Fruit fly (Drosophila melanogaster) whole organism, prepupa: ENCODE results near the gene yl.

ENCODE experiments used
- Blimp-1 ChIP-seq: fragments of 200-800 bp; sonication (Bioruptor generic); optimal IDR thresholded peaks from 3 replicates; lab custom pipeline; 2017; ENCODE audit warnings: missing biosample characterization, missing genetic modification characterization, mild to moderate bottlenecking, moderate library complexity, missing genetic modification reagents
- CG10631 ChIP-seq: fragments of 200-800 bp; sonication (Bioruptor generic); optimal IDR thresholded peaks from 2 replicates; lab custom pipeline; 2016; ENCODE audit warnings: missing biosample characterization, missing genetic modification characterization
- CG10669 ChIP-seq: fragments of 200-800 bp; sonication (Bioruptor generic); optimal IDR thresholded peaks from 3 replicates; lab custom pipeline; 2018; ENCODE audit warnings: missing biosample characterization, mild to moderate bottlenecking, missing genetic modification characterization, moderate library complexity
- CG11294 ChIP-seq: fragments of 200-800 bp; sonication (Bioruptor generic); IDR thresholded peaks from 2 replicates; pipeline ENCODE4 v1.3.6; 2022; ENCODE audit warnings: missing biosample characterization, missing genetic modification characterization
- CG11762 ChIP-seq: fragments of 200-800 bp; sonication (Bioruptor generic); optimal IDR thresholded peaks from 3 replicates; lab custom pipeline; 2016; ENCODE audit warnings: missing biosample characterization, missing genetic modification characterization; ENCODE audit not compliant: insufficient read depth
- CG11902 ChIP-seq: fragments of 200-800 bp; sonication (Bioruptor generic); optimal IDR thresholded peaks from 3 replicates; lab custom pipeline; 2016; ENCODE audit warnings: missing biosample characterization, missing genetic modification characterization
- CG15336 ChIP-seq: fragments of 200-800 bp; sonication (Bioruptor generic); IDR thresholded peaks from 2 replicates; pipeline ENCODE4 v1.3.6; 2022; ENCODE audit warnings: missing biosample characterization, missing genetic modification characterization
- CG1621 ChIP-seq: fragments of 200-800 bp; sonication (Bioruptor generic); optimal IDR thresholded peaks from 3 replicates; lab custom pipeline; 2018; ENCODE audit warnings: missing biosample characterization, mild to moderate bottlenecking, missing genetic modification characterization
- CG16779 ChIP-seq: fragments of 200-800 bp; sonication (Bioruptor generic); optimal IDR thresholded peaks from 3 replicates; lab custom pipeline; 2017; ENCODE audit warnings: missing biosample characterization, mild to moderate bottlenecking, missing genetic modification characterization
- CG3032 ChIP-seq: fragments of 200-800 bp; optimal IDR thresholded peaks from 2 replicates; lab custom pipeline; 2019; ENCODE audit warnings: missing biosample characterization, mild to moderate bottlenecking, missing genetic modification characterization, moderate library complexity
- CG32006 ChIP-seq: fragments of 200-800 bp; sonication (Bioruptor generic); optimal IDR thresholded peaks from 3 replicates; lab custom pipeline; 2017; ENCODE audit warnings: missing biosample characterization, mild to moderate bottlenecking, missing genetic modification characterization
- CG34406 ChIP-seq: fragments of 200-800 bp; sonication (Bioruptor generic); optimal IDR thresholded peaks from 3 replicates; lab custom pipeline; 2016; ENCODE audit warnings: missing biosample characterization, missing genetic modification characterization
- CG3919 ChIP-seq: fragments of 200-800 bp; sonication (Bioruptor generic); optimal IDR thresholded peaks from 3 replicates; lab custom pipeline; 2016; ENCODE audit warnings: missing biosample characterization, missing genetic modification characterization
- CG6163 ChIP-seq: fragments of 200-800 bp; sonication (Bioruptor generic); IDR thresholded peaks from 3 replicates; pipeline ENCODE4 v1.3.6; 2022; ENCODE audit warnings: missing biosample characterization, missing genetic modification characterization
- CG6276 ChIP-seq: fragments of 200-800 bp; sonication (Bioruptor generic); optimal IDR thresholded peaks from 2 replicates; lab custom pipeline; 2017; ENCODE audit warnings: missing biosample characterization, mild to moderate bottlenecking, missing genetic modification characterization
- CG6808 ChIP-seq: fragments of 200-800 bp; sonication (Bioruptor generic); optimal IDR thresholded peaks from 3 replicates; lab custom pipeline; 2017; ENCODE audit warnings: missing biosample characterization, missing genetic modification characterization, mild to moderate bottlenecking, moderate library complexity, missing genetic modification reagents
- CG7368 ChIP-seq: fragments of 200-800 bp; sonication (Bioruptor generic); optimal IDR thresholded peaks from 3 replicates; lab custom pipeline; 2016; ENCODE audit warnings: missing biosample characterization, missing genetic modification characterization
- CG8119 ChIP-seq: fragments of 200-800 bp; sonication (Bioruptor generic); IDR thresholded peaks from 3 replicates; pipeline ENCODE4 v1.3.6; 2022; ENCODE audit warnings: missing biosample characterization, missing genetic modification characterization
- CG8632 ChIP-seq: fragments of 200-800 bp; sonication (Bioruptor generic); optimal IDR thresholded peaks from 3 replicates; lab custom pipeline; 2016; ENCODE audit warnings: missing biosample characterization, missing genetic modification characterization
- CG9139 ChIP-seq: fragments of 200-800 bp; sonication (Bioruptor generic); optimal IDR thresholded peaks from 3 replicates; lab custom pipeline; 2017; ENCODE audit warnings: missing biosample characterization, mild to moderate bottlenecking, missing genetic modification characterization
- Eip75B ChIP-seq: fragments of 200-800 bp; sonication (Bioruptor generic); optimal IDR thresholded peaks from 3 replicates; lab custom pipeline; 2016; ENCODE audit warnings: missing biosample characterization, missing genetic modification characterization
- Eip78C ChIP-seq: fragments of 200-800 bp; sonication (Bioruptor generic); peaks from one replicate; lab custom pipeline; 2016; ENCODE audit warnings: missing biosample characterization, missing genetic modification characterization
- Eip93F ChIP-seq: fragments of 200-800 bp; sonication (Bioruptor generic); optimal IDR thresholded peaks from 2 replicates; lab custom pipeline; 2016; ENCODE audit warnings: missing biosample characterization, mild to moderate bottlenecking, missing genetic modification characterization
- Ets21C ChIP-seq: fragments of 200-800 bp; sonication (Bioruptor generic); optimal IDR thresholded peaks from 3 replicates; lab custom pipeline; 2016; ENCODE audit warnings: missing biosample characterization, missing genetic modification characterization
- Gug ChIP-seq: fragments of 200-800 bp; sonication (Bioruptor generic); IDR thresholded peaks from 2 replicates; pipeline ENCODE4 v1.3.6; 2022; ENCODE audit warnings: missing biosample characterization, missing genetic modification characterization
- Hr38 ChIP-seq: sonication (Bioruptor generic); optimal IDR thresholded peaks from 2 replicates; lab custom pipeline; 2016; ENCODE audit warnings: missing biosample characterization, missing genetic modification characterization
- Hr39 ChIP-seq: fragments of 200-800 bp; sonication (Bioruptor generic); optimal IDR thresholded peaks from 2 replicates; lab custom pipeline; 2016; ENCODE audit warnings: missing biosample characterization, missing genetic modification characterization
- Hr4 ChIP-seq: fragments of 200-800 bp; sonication (Bioruptor generic); optimal IDR thresholded peaks from 3 replicates; lab custom pipeline; 2016; ENCODE audit warnings: missing biosample characterization, missing genetic modification characterization
- Lpt ChIP-seq: fragments of 200-800 bp; sonication (Bioruptor generic); optimal IDR thresholded peaks from 3 replicates; lab custom pipeline; 2016; ENCODE audit warnings: missing biosample characterization, missing genetic modification characterization
- Met ChIP-seq: fragments of 200-800 bp; sonication (Bioruptor generic); optimal IDR thresholded peaks from 3 replicates; lab custom pipeline; 2016; ENCODE audit warnings: missing biosample characterization, missing genetic modification characterization
- OdsH ChIP-seq: fragments of 200-800 bp; sonication (Bioruptor generic); optimal IDR thresholded peaks from 3 replicates; lab custom pipeline; 2016; ENCODE audit warnings: missing biosample characterization, missing genetic modification characterization
- Smox ChIP-seq: fragments of 200-800 bp; sonication (Bioruptor generic); optimal IDR thresholded peaks from 3 replicates; lab custom pipeline; 2016; ENCODE audit warnings: missing biosample characterization, missing genetic modification characterization
- Sox102F ChIP-seq: fragments of 200-800 bp; sonication (Bioruptor generic); optimal IDR thresholded peaks from 2 replicates; lab custom pipeline; 2016; ENCODE audit warnings: missing biosample characterization, mild to moderate bottlenecking, missing genetic modification characterization
- Sox14 ChIP-seq: fragments of 200-800 bp; sonication (Bioruptor generic); optimal IDR thresholded peaks from 3 replicates; lab custom pipeline; 2016; ENCODE audit warnings: missing biosample characterization, missing genetic modification characterization
- Sox15 ChIP-seq: fragments of 200-800 bp; sonication (Bioruptor generic); optimal IDR thresholded peaks from 3 replicates; lab custom pipeline; 2016; ENCODE audit warnings: missing biosample characterization, missing genetic modification characterization
- achi ChIP-seq: fragments of 200-800 bp; sonication (Bioruptor generic); optimal IDR thresholded peaks from 3 replicates; lab custom pipeline; 2016; ENCODE audit warnings: missing biosample characterization, missing genetic modification characterization
- acj6 ChIP-seq: fragments of 200-800 bp; sonication (Bioruptor generic); optimal IDR thresholded peaks from 3 replicates; lab custom pipeline; 2016; ENCODE audit warnings: missing biosample characterization, missing genetic modification characterization
- cyc ChIP-seq: fragments of 200-800 bp; sonication (Bioruptor generic); optimal IDR thresholded peaks from 3 replicates; lab custom pipeline; 2016; ENCODE audit warnings: missing biosample characterization, missing genetic modification characterization
- dac ChIP-seq: fragments of 200-800 bp; sonication (Bioruptor generic); optimal IDR thresholded peaks from 2 replicates; lab custom pipeline; 2017; ENCODE audit warnings: missing biosample characterization, mild to moderate bottlenecking, missing genetic modification characterization
- dsx ChIP-seq: fragments of 200-800 bp; optimal IDR thresholded peaks from 3 replicates; lab custom pipeline; 2019; ENCODE audit warnings: missing biosample characterization, mild to moderate bottlenecking, missing genetic modification characterization, moderate library complexity; ENCODE audit not compliant: poor library complexity, severe bottlenecking
- eg ChIP-seq: fragments of 200-800 bp; sonication (Bioruptor generic); IDR thresholded peaks from 3 replicates; pipeline ENCODE4 v1.3.6; 2022; ENCODE audit warnings: missing biosample characterization, missing genetic modification characterization
- esn ChIP-seq: fragments of 200-800 bp; sonication (Bioruptor generic); optimal IDR thresholded peaks from 2 replicates; lab custom pipeline; 2016; ENCODE audit warnings: missing biosample characterization, mild to moderate bottlenecking, missing genetic modification characterization, moderate library complexity
- fd85E ChIP-seq: fragments of 200-800 bp; sonication (Bioruptor generic); optimal IDR thresholded peaks from 3 replicates; lab custom pipeline; 2016; ENCODE audit warnings: missing biosample characterization, missing genetic modification characterization
- fkh ChIP-seq: fragments of 200-800 bp; sonication (Bioruptor generic); optimal IDR thresholded peaks from 3 replicates; lab custom pipeline; 2017; ENCODE audit warnings: missing biosample characterization, mild to moderate bottlenecking, missing genetic modification characterization, moderate library complexity
- lz ChIP-seq: fragments of 200-800 bp; sonication (Bioruptor generic); optimal IDR thresholded peaks from 3 replicates; lab custom pipeline; 2016; ENCODE audit warnings: missing biosample characterization, missing genetic modification characterization
- net ChIP-seq: fragments of 200-800 bp; sonication (Bioruptor generic); optimal IDR thresholded peaks from 3 replicates; lab custom pipeline; 2016; ENCODE audit warnings: missing biosample characterization, missing genetic modification characterization
- pdm3 ChIP-seq: fragments of 200-800 bp; sonication (Bioruptor generic); optimal IDR thresholded peaks from 3 replicates; lab custom pipeline; 2016; ENCODE audit warnings: missing biosample characterization, missing genetic modification characterization
- salr ChIP-seq, 2 experiments: fragments of 200-800 bp; sonication (Bioruptor generic); optimal IDR thresholded peaks; 3 replicates each; lab custom pipeline; 2016 to 2018; ENCODE audit warnings: missing biosample characterization in 2 of 2, missing genetic modification characterization in 2 of 2, mild to moderate bottlenecking in 1 of 2
- spab ChIP-seq: fragments of 200-800 bp; sonication (Bioruptor generic); optimal IDR thresholded peaks from 2 replicates; lab custom pipeline; 2017; ENCODE audit warnings: missing biosample characterization, mild to moderate bottlenecking, missing genetic modification characterization, missing genetic modification reagents
- ss ChIP-seq, 2 experiments: fragments of 200-800 bp; sonication (Bioruptor generic); optimal IDR thresholded peaks; 2 replicates in 1 of 2; 3 replicates in 1 of 2; lab custom pipeline; 2017 to 2018; ENCODE audit warnings: mild to moderate bottlenecking in 2 of 2, missing biosample characterization in 2 of 2, missing genetic modification characterization in 2 of 2, moderate library complexity in 1 of 2
- svp ChIP-seq: fragments of 200-800 bp; sonication (Bioruptor generic); peaks from one replicate; lab custom pipeline; 2016; ENCODE audit warnings: missing biosample characterization, missing genetic modification characterization
- topi ChIP-seq: fragments of 200-800 bp; sonication (Bioruptor generic); optimal IDR thresholded peaks from 3 replicates; lab custom pipeline; 2016; ENCODE audit warnings: missing biosample characterization, missing genetic modification characterization
- vri ChIP-seq: fragments of 200-800 bp; sonication (Bioruptor generic); optimal IDR thresholded peaks from 3 replicates; lab custom pipeline; 2016; ENCODE audit warnings: missing biosample characterization, mild to moderate bottlenecking, missing genetic modification characterization

Gene yl

dm6 chrX:14149312-14149711, 43.7 kb upstream of the yl start:
- TF ChIP-seq CG6808 (GFP tag; lab: Kevin White, UChicago) (no peak), vri (no peak), esn (peak; percentile 10), CG9139 (no peak), Hr4 (GFP tag; lab: Kevin White, UChicago) (peak; percentile 55), ss (GFP tag; optimal IDR thresholded peaks at IDR 0.05; lab: Kevin White, UChicago) (peak in 1 of 2 experiments; percentile 19), dsx (peak; percentile 0), fkh (no peak), Smox (GFP tag; lab: Kevin White, UChicago) (no peak), CG11902 (GFP tag; lab: Kevin White, UChicago) (no peak), Ets21C (no peak), pdm3 (GFP tag; lab: Kevin White, UChicago) (peak; percentile 36), CG15336 (peak; percentile 72), CG1621 (peak; percentile 29), CG7368 (peak; percentile 3), topi (GFP tag; lab: Kevin White, UChicago) (no peak), Met (GFP tag; lab: Kevin White, UChicago) (peak; percentile 33), lz (GFP tag; lab: Kevin White, UChicago) (no peak), Sox14 (GFP tag; lab: Kevin White, UChicago) (peak; percentile 35), CG10669 (peak; percentile 36), CG8119 (GFP tag; lab: Robert Waterston, UW) (peak; percentile 71), CG6276 (GFP tag; lab: Kevin White, UChicago) (peak; percentile 21), Lpt (GFP tag; lab: Kevin White, UChicago) (no peak), achi (peak; percentile 38), Blimp-1 (no peak), CG34406 (GFP tag; lab: Kevin White, UChicago) (no peak), OdsH (GFP tag; lab: Kevin White, UChicago) (peak; percentile 32), CG3032 (tag; lab: Kevin White, UChicago) (peak; percentile 7), CG11762 (GFP tag; lab: Kevin White, UChicago) (peak; percentile 3), svp (GFP tag; lab: Kevin White, UChicago) (peak; percentile 75), spab (no peak), dac (GFP tag; lab: Kevin White, UChicago) (peak; percentile 2), cyc (peak; percentile 31), Sox15 (no peak), net (peak; percentile 23), CG10631 (GFP tag; lab: Kevin White, UChicago) (peak; percentile 40), Hr39 (GFP tag; lab: Kevin White, UChicago) (peak; percentile 0), fd85E (GFP tag; lab: Kevin White, UChicago) (no peak), Sox102F (no peak), CG3919 (GFP tag; lab: Kevin White, UChicago) (peak; percentile 56), Eip93F (GFP tag; lab: Kevin White, UChicago) (no peak), Gug (GFP tag; lab: Robert Waterston, UW) (peak; percentile 47), CG11294 (no peak), CG6163 (GFP tag; lab: Robert Waterston, UW) (peak; percentile 74), Eip78C (GFP tag; lab: Kevin White, UChicago) (peak; percentile 83), eg (GFP tag; lab: Robert Waterston, UW) (peak; percentile 65), CG8632 (GFP tag; lab: Kevin White, UChicago) (no peak), CG32006 (GFP tag; lab: Kevin White, UChicago) (peak; percentile 67), acj6 (GFP tag; lab: Kevin White, UChicago) (peak; percentile 20), CG16779 (tag; lab: Kevin White, UChicago) (no peak), Hr38 (GFP tag; lab: Kevin White, UChicago) (no peak), Eip75B (no peak), salr (GFP tag; optimal IDR thresholded peaks at IDR 0.05; lab: Kevin White, UChicago) (peak in 1 of 2 experiments; percentile 4)
